Worm (Caenorhabditis elegans) whole organism, midembryonic: ENCODE measurements around the gene tars-1.

Experiments
- T22C8.4 ChIP-seq: fragments of 200-800 bp; sonication (Bioruptor generic); IDR thresholded peaks from 2 replicates; pipeline ENCODE4 v1.3.6; 2022; ENCODE audit warnings: missing genetic modification characterization, missing compliant biosample characterization
- cog-1 ChIP-seq: sonication (generic microtip); optimal IDR thresholded peaks from 2 replicates; lab custom pipeline; 2016; ENCODE audit warnings: missing genetic modification characterization, missing compliant biosample characterization
- flt-1 ChIP-seq: fragments of 200-800 bp; sonication (Bioruptor generic); IDR thresholded peaks from 2 replicates; pipeline ENCODE4 v1.3.6; 2022; ENCODE audit warnings: missing genetic modification characterization, missing compliant biosample characterization
- klf-2 ChIP-seq: fragments of 200-800 bp; sonication (Bioruptor generic); conservative IDR thresholded peaks from 2 replicates; pipeline ENCODE4 v1.3.6; 2022; ENCODE audit warnings: missing genetic modification reagents, missing genetic modification characterization, missing compliant biosample characterization
- med-1 ChIP-seq: sonication (generic microtip); optimal IDR thresholded peaks from 2 replicates; lab custom pipeline; 2017; ENCODE audit warnings: missing genetic modification characterization, mild to moderate bottlenecking, missing compliant biosample characterization, antibody characterized with exemption, missing genetic modification reagents; ENCODE audit not compliant: insufficient read depth
- ref-1 ChIP-seq: fragments of 200-800 bp; sonication (Bioruptor generic); conservative IDR thresholded peaks from 2 replicates; pipeline ENCODE4 v1.3.6; 2022; ENCODE audit warnings: missing genetic modification reagents, missing genetic modification characterization, missing compliant biosample characterization
- tab-1 ChIP-seq: fragments of 200-800 bp; sonication (Bioruptor generic); IDR thresholded peaks from 2 replicates; pipeline ENCODE4 v1.3.6; 2022; ENCODE audit warnings: missing genetic modification characterization, missing compliant biosample characterization
- ztf-23 ChIP-seq: fragments of 200-800 bp; sonication (Bioruptor generic); IDR thresholded peaks from 2 replicates; pipeline ENCODE4 v1.3.6; 2022; ENCODE audit warnings: missing genetic modification reagents, missing genetic modification characterization, missing compliant biosample characterization
- ztf-29 ChIP-seq: fragments of 200-800 bp; sonication (Bioruptor generic); IDR thresholded peaks from 2 replicates; pipeline ENCODE4 v1.3.6; 2022; ENCODE audit warnings: missing genetic modification reagents, missing genetic modification characterization, missing compliant biosample characterization

The tars-1 gene

DNA sequence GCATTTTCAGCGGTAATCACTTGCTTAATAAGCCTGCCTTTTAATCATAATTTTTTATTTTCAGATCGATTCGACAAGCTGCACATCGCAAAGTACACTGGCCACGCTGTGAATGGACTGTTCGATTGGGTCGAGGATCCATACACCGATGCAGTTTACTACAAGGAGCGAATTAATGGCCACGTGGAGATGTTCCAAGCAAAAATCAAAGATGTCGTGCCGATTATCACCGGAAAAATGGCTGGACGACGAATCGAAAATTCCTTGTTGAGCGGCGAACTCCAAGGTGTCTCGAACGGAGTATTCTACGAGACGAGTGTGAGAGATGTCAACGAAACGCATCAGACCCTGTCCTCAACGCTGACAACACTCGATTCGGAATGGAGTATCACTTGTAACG, 32.0 kb upstream of the tars-1 start:
- TF ChIP-seq flt-1 (GFP tag; lab: Robert Waterston, UW), result no peak
- TF ChIP-seq ztf-23 (GFP tag; lab: Robert Waterston, UW), result no peak
- no peak for TF ChIP-seq tab-1 (GFP tag; lab: Robert Waterston, UW)
- no peak for TF ChIP-seq ztf-29 (GFP tag; lab: Robert Waterston, UW)
- TF ChIP-seq med-1, result no peak

DNA sequence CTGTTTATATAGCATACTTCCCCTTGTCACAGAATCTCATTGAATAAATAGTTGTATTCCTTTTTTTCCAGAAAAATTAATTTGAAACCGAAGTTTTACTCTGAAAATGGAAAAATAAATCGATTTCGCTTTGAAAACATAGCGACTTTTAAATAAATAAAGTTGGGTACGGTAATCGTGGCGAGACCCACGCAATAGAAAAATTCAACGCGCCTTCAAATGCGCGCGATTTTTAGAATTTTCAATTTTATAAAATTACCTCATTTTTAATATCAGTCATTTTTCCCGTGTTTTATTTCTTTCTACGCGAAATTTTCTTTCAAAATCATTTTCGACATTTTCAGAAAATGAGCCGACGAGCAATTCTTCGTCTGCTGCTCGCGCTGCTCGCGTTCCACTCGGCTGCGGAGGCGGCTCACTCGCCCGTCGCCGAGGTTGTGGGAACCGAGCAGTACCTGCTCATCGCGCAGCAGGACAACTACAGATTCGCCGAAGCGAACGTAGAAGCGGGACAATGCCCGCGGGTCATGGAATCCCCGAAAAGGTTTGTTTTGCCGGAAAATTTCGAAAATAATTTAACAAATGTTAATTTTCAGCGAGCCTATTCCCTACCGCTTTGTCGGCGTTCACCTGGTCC, 31.1 kb upstream of the tars-1 start, which contains the start of gene F13D12.5:
Gene F13D12.5 (plus strand): TSS at position 345 of the 637 bp plus-strand sequence.
- TF ChIP-seq tab-1 (GFP tag; lab: Robert Waterston, UW), result no peak
- no peak for TF ChIP-seq ztf-23 (GFP tag; lab: Robert Waterston, UW)
- no peak for TF ChIP-seq ztf-29 (GFP tag; lab: Robert Waterston, UW)
- TF ChIP-seq ref-1, result no peak
- TF ChIP-seq cog-1 (tag; lab: Kevin White, UChicago), result no peak
- no peak for TF ChIP-seq med-1
- no peak for TF ChIP-seq klf-2 (GFP tag; lab: Robert Waterston, UW)
- TF ChIP-seq flt-1 (GFP tag; lab: Robert Waterston, UW), result no peak
- TF ChIP-seq T22C8.4 (GFP tag; lab: Robert Waterston, UW), result no peak

DNA sequence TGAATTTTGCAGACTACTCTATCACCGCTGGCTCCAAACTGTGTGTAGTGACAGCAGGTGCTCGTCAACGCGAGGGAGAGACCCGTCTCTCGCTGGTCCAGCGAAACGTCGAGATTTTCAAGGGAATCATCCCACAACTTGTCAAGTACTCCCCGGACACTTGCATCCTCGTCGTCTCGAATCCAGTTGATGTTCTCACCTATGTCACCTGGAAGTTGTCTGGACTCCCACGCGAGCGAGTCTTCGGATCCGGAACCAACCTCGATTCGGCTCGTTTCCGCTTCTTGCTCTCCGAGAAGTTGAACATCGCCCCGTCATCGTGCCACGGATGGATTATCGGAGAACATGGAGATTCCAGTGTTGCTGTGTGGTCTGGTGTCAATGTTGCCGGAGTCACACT, 30.2 kb upstream of the tars-1 start:
- TF ChIP-seq ztf-23 (GFP tag; lab: Robert Waterston, UW) (no peak), flt-1 (GFP tag; lab: Robert Waterston, UW) (no peak), ztf-29 (GFP tag; lab: Robert Waterston, UW) (no peak), klf-2 (GFP tag; lab: Robert Waterston, UW) (no peak), tab-1 (GFP tag; lab: Robert Waterston, UW) (no peak), T22C8.4 (GFP tag; lab: Robert Waterston, UW) (no peak), ref-1 (no peak)

DNA sequence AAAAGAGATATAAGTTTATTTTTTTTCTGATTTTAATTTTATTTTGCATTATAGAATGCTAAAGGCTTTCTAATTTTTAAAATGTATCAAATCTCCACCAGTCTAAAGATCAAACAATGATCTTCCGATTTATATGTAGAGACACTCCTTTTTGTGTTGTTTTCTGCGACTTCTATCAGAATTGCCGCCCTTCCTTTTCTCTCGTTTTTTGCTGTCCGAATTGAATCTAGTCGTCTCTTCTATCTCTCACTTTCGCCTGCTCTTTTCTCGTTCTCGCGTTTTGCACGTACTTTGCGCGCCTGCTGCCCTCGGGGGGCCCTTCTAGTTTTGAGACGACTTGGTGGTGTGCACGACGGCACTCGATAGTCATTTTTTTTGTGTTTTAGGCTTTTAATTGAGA, 28.9 kb upstream of the tars-1 start:
- TF ChIP-seq klf-2 (GFP tag; lab: Robert Waterston, UW), result no peak
- no peak for TF ChIP-seq med-1
- TF ChIP-seq ztf-23 (GFP tag; lab: Robert Waterston, UW), result no peak
- no peak for TF ChIP-seq cog-1 (tag; lab: Kevin White, UChicago)
- TF ChIP-seq tab-1 (GFP tag; lab: Robert Waterston, UW), result no peak
- TF ChIP-seq T22C8.4 (GFP tag; lab: Robert Waterston, UW), result no peak
- no peak for TF ChIP-seq ztf-29 (GFP tag; lab: Robert Waterston, UW)
- no peak for TF ChIP-seq flt-1 (GFP tag; lab: Robert Waterston, UW)
- no peak for TF ChIP-seq ref-1

DNA sequence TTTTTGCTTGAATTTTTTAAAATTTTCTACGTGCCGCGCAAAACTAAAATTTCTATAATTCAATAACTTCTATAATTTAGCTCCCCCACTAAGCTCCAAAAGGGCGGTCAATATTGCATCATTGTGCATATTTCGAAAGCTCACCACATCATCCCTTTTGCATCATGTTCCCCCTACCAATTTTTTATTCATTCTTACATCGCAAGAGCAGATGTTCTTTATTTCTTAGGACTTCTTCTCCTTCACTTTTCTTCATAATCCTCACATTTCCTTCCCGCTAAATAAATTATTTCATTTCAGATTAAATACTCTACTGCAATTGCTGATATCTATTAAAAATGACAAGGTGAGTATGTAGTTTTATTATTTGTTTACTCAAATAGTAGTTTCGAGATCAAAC, 28.4 kb upstream of the tars-1 start, which contains the start of gene ldh-1:
Gene ldh-1 (plus strand): TSS at position 301 of the 400 bp plus-strand sequence.
- TF ChIP-seq med-1, result no peak

DNA sequence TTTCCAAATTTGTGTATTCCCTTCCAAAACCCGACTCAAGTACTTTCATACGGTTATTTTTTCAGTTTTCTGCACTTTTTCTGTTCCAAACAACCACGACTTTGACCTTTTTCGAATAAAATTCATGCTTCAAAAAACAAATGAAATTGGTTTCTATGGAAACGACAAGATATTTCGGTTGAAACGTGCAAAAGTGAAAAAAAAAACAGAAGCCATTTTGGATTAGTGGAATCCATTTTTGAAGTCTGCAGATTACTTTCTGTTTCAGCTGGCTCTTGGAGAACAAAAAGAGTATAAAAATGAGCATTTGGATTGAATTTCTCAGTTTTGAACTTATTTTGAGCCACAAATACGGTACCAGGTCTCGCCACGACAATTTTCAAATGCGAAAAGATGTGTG, 26.7 kb upstream of the tars-1 start:
- TF ChIP-seq T22C8.4 (GFP tag; lab: Robert Waterston, UW) (no peak), ref-1 (no peak)

DNA sequence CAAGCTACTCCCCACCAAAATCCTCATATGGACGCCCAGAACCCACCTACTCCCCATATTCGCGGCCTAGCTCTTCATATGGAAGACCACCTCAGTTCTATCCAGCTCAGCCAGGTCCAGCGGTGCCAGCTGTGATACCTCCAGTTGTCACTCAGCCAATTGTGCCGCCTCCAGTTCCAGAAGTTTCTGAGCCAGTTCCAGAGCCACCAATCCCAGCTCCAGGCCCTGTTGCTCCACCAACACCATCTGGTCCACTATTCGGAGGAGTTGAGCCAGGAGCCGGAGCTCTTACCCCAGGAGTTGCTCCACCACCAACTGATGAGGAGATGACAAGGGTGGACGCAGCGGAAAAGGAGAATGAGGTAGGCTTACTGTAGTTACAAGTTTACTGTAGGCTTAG, 26.1 kb upstream of the tars-1 start:
- no peak for TF ChIP-seq ztf-29 (GFP tag; lab: Robert Waterston, UW)
- 0 out of 2 replicates have a peak, but pooled peaks have one; percentile 24 for TF ChIP-seq tab-1 (GFP tag; lab: Robert Waterston, UW)

DNA sequence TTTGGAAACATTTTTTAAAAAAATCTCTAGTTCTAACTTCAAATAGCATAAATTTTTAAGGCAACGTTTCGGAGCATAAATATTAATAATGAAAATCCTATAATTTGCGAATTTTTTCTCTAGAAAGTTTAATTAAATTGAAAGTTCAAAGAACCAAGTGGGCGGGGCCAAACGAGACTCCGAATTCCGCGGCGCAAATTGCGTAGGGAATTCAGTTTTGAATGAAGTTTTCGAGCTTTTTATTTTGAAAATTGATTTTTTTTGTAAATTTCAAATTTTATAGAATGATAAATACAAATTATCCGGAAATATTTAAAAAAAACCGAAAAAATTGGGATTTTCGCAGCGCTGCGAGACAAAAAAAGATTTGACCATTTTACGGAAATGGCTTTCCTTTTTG, 25.4 kb upstream of the tars-1 start:
- TF ChIP-seq T22C8.4 (GFP tag; lab: Robert Waterston, UW) (no peak), tab-1 (GFP tag; lab: Robert Waterston, UW) (no peak), ztf-23 (GFP tag; lab: Robert Waterston, UW) (no peak), ztf-29 (GFP tag; lab: Robert Waterston, UW) (no peak), med-1 (no peak), ref-1 (no peak), cog-1 (tag; lab: Kevin White, UChicago) (no peak), klf-2 (GFP tag; lab: Robert Waterston, UW) (no peak), flt-1 (GFP tag; lab: Robert Waterston, UW) (no peak)

DNA sequence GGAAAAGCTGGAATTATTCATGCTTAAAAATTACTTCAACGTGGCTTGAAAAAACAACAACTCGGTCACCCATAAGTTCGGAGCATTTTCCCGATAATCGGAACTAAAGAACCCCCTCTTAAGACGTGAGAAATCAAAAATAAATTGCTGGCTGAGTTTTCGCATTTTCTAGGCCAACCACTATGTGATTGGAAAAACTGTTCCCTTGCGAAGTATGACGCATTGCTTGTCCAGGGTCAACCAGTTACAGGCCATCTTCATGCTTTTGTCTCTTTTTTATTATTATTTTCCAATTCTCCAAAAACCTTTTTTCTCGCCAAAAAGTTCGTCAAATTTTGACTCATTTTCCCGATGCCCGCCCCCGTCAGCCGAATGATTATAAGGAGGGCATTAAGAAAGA, 24.6 kb upstream of the tars-1 start, which contains the start of gene F13D12.3:
Gene F13D12.3 (plus strand): TSS at position 301 of the 400 bp plus-strand sequence.
- TF ChIP-seq flt-1 (GFP tag; lab: Robert Waterston, UW) (no peak), ztf-29 (GFP tag; lab: Robert Waterston, UW) (no peak), ztf-23 (GFP tag; lab: Robert Waterston, UW) (no peak), med-1 (no peak), cog-1 (tag; lab: Kevin White, UChicago) (no peak), T22C8.4 (GFP tag; lab: Robert Waterston, UW) (no peak), ref-1 (no peak), klf-2 (GFP tag; lab: Robert Waterston, UW) (no peak), tab-1 (GFP tag; lab: Robert Waterston, UW) (no peak)

DNA sequence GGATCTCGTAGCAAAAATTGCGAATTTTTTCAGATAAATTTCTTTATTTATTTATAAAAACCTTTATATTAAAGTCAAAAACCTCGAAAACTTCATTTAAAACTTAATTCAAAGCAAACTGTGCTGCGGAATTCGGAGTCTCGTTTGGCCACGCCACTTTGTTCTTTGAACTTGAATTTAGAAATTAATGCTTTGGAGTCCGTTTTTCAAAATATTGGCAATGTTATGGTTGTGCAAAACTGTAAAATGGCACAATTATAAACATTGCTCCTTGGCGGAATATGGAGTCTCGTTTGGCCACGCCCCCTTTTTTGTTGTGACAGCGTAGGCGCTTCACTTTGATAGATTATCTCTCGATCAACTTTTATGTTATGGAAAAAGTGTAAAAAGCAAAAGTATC, 24.1 kb upstream of the tars-1 start:
- TF ChIP-seq klf-2 (GFP tag; lab: Robert Waterston, UW), result no peak
- TF ChIP-seq med-1, result no peak
- TF ChIP-seq ztf-23 (GFP tag; lab: Robert Waterston, UW), result no peak
- no peak for TF ChIP-seq T22C8.4 (GFP tag; lab: Robert Waterston, UW)
- no peak for TF ChIP-seq tab-1 (GFP tag; lab: Robert Waterston, UW)
- TF ChIP-seq ref-1, result no peak
- no peak for TF ChIP-seq ztf-29 (GFP tag; lab: Robert Waterston, UW)
- TF ChIP-seq flt-1 (GFP tag; lab: Robert Waterston, UW), result no peak
- TF ChIP-seq cog-1 (tag; lab: Kevin White, UChicago), result no peak
